Worm (Caenorhabditis elegans): ENCODE results near the gene C05E11.7.

The C05E11.7 gene

DNA sequence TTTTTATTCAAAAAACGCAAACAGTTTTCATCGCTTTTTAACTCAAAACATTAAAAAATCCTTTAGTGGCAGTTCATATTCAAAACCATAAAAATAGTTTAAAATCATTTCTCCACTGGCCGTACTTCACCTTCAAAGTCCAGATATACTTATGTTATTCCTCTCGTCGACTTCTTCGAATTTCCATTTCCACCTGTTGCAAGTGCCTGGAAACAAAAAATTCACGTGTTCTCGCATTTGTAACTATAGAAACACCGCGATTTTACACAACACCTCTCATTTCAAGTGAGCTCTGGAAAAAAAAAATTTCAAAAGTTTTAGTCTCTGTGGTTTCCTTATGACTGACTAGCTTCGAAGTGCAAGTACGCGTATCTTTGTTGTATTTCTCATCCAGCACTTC lies 39.6 kb upstream of the C05E11.7 start:
- TF ChIP-seq nhr-28 (tag; optimal IDR thresholded peaks at IDR 0.05) = no peak
- TF ChIP-seq nhr-2 (tag; optimal IDR thresholded peaks at IDR 0.05) = no peak
- no peak for TF ChIP-seq elt-3 (tag; optimal IDR thresholded peaks at IDR 0.05)
- no peak for TF ChIP-seq lsy-2 (tag; optimal IDR thresholded peaks at IDR 0.05)
- no peak for TF ChIP-seq mep-1 (tag; optimal IDR thresholded peaks at IDR 0.05)
- no peak for TF ChIP-seq mab-5 (tag; optimal IDR thresholded peaks at IDR 0.05)
- TF ChIP-seq sem-2 (GFP tag; optimal IDR thresholded peaks at IDR 0.05) = no peak
- TF ChIP-seq ham-2 (GFP tag; optimal IDR thresholded peaks at IDR 0.05) = no peak
- TF ChIP-seq ces-1 (GFP tag; optimal IDR thresholded peaks at IDR 0.05) = no peak
- no peak for TF ChIP-seq cnd-1 (tag; optimal IDR thresholded peaks at IDR 0.05)
- TF ChIP-seq unc-39 (tag; optimal IDR thresholded peaks at IDR 0.05) = no peak
- TF ChIP-seq lin-13 (tag; optimal IDR thresholded peaks at IDR 0.05) = no peak
- TF ChIP-seq mls-2 (tag; optimal IDR thresholded peaks at IDR 0.05) = no peak
- no peak for TF ChIP-seq nhr-12 (tag; optimal IDR thresholded peaks at IDR 0.05)
- no peak for TF ChIP-seq nhr-237 (tag; optimal IDR thresholded peaks at IDR 0.05)
- no peak for TF ChIP-seq zip-8 (tag; optimal IDR thresholded peaks at IDR 0.05)

DNA sequence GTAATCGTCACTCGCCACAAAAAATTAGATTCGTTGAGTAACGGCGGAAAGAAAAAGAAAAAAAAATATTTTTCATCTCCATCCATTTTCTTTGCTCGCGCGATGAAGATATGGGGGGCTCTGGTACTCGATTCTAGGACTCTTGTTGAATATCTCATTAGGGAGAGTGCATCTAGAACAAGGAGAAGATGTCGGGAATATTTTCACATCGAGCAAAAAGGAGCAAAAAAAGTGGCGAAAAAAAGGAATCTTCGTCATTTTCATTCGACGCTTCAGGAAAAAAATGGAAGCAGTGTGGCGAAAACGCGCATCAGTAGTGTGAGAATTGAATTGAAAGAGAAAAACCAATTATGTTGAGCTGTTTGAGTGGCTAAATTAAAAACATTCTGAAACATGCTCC lies 38.2 kb upstream of the C05E11.7 start:
- peak; percentile 70 for TF ChIP-seq ces-1 (GFP tag; optimal IDR thresholded peaks at IDR 0.05)
- TF ChIP-seq snpc-4 (tag; optimal IDR thresholded peaks at IDR 0.05) = no peak

DNA sequence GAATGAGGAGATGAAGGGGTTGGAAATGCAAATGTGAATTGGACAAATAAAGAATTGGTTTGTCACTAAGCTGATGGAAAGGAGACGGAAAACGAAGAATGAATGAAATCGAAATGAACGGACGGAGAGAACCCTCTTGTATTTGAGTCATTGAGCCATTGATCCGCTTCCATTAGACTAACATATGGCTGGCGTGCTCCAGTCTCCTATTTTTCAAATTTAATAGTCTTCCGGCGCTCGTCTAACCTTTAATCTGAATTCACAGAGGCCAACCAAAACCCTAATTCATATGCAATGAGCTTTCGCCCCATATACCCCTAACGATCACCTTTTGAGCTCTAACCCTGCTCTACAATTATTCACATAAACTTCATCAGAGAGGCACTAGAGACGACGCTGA lies 36.5 kb upstream of the C05E11.7 start, which contains the start of gene C46C11.3:
Gene C46C11.3 (plus strand): TSS at position 301 of the 400 bp plus-strand sequence.
- no peak for TF ChIP-seq mep-1 (tag; optimal IDR thresholded peaks at IDR 0.05)
- no peak for TF ChIP-seq mls-2 (tag; optimal IDR thresholded peaks at IDR 0.05)
- no peak for TF ChIP-seq lin-32 (GFP tag; optimal IDR thresholded peaks at IDR 0.05)
- TF ChIP-seq zip-8 (tag; optimal IDR thresholded peaks at IDR 0.05) = no peak
- no peak for TF ChIP-seq cnd-1 (tag; optimal IDR thresholded peaks at IDR 0.05)
- TF ChIP-seq nhr-12 (tag; optimal IDR thresholded peaks at IDR 0.05) = no peak
- TF ChIP-seq tbx-8 (GFP tag; optimal IDR thresholded peaks at IDR 0.05) = no peak
- TF ChIP-seq flh-1 (GFP tag; optimal IDR thresholded peaks at IDR 0.05) = no peak
- no peak for TF ChIP-seq ztf-11 (tag; optimal IDR thresholded peaks at IDR 0.05)
- no peak for TF ChIP-seq ceh-83 (GFP tag; optimal IDR thresholded peaks at IDR 0.05)
- no peak for TF ChIP-seq blmp-1 (tag; optimal IDR thresholded peaks at IDR 0.05)
- TF ChIP-seq pha-4 (tag; optimal IDR thresholded peaks at IDR 0.05) = no peak

DNA sequence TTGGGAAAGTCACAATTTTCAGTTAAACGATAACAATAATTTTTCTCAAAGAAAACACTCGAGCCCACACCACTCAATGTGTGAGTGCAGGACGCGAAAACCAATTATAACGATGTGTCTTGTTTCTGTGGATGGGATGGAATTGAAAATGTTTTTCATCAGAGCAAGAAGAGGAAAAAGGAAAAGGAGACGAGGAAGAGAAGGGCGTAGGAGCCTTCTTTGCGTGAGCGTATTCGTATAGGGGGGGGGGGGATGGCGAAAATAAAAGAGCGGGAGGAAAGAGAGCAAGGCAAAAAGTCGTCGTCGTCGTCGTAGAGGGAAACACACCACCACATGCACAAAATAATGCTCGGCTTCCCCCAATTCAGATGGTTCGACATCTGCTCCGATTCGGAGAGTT lies 34.5 kb upstream of the C05E11.7 start:
- TF ChIP-seq mls-2 (tag; optimal IDR thresholded peaks at IDR 0.05) = peak; percentile 53
- TF ChIP-seq unc-120 (tag; optimal IDR thresholded peaks at IDR 0.05; ENCODE audit: poor library complexity, severe bottlenecking) = no peak
- TF ChIP-seq nhr-28 (tag; optimal IDR thresholded peaks at IDR 0.05) = no peak
- peak; percentile 33 for TF ChIP-seq sptf-1 (tag; optimal IDR thresholded peaks at IDR 0.05)
- TF ChIP-seq M03D4.4 (tag; optimal IDR thresholded peaks at IDR 0.05) = no peak
- TF ChIP-seq drap-1 (GFP tag; optimal IDR thresholded peaks at IDR 0.05) = no peak
- peak; percentile 23 for TF ChIP-seq cnd-1 (tag; optimal IDR thresholded peaks at IDR 0.05)
- TF ChIP-seq ceh-43 (GFP tag; optimal IDR thresholded peaks at IDR 0.05) = no peak
- no peak for TF ChIP-seq snpc-4 (tag; optimal IDR thresholded peaks at IDR 0.05)
- TF ChIP-seq ces-1 (GFP tag; optimal IDR thresholded peaks at IDR 0.05) = peak; percentile 84
- no peak for TF ChIP-seq unc-62 (GFP tag; optimal IDR thresholded peaks at IDR 0.05)

DNA sequence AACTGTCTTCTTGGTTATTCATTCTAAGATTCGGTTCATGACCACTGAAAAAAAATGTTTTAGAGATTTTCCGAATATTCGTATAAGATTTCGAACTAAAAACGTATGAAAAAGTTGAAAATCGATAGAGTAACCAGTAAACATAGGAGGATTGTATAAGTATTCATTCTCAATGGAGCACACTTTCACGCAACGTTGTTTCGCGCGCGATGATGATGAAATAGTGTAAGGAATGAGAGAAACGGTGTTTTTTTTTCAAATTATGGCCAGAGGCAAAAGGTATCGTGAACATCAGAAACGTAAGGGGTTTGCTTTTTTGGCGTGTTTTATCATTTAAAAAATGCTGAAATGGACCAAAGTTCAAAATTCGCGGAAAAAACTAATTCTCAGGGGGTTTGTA lies 34.1 kb upstream of the C05E11.7 start, which contains the start of gene pqn-65:
Gene pqn-65 (minus strand): TSS at position 54 of the 400 bp plus-strand sequence.
- TF ChIP-seq mls-2 (tag; optimal IDR thresholded peaks at IDR 0.05) (no peak), ceh-39 (tag; optimal IDR thresholded peaks at IDR 0.05) (peak; percentile 3)

DNA sequence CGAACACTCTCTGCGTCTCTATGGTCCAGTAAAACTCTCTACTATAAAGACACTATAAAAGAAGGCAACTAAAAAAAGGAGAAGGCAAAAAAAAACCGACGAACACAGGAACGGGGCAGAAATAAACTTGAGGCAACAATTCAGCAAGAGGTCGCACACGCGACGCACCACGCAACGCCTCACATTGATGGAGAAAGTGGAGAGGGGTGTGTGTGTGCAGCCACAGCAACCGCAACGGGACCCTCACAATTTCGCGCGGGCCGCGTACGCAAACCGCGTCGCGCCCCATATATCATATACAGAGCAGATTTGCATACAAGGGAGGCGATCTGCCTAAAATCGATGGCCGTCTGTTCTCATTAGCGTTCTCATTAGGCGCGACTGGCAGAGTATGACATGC lies 31.4 kb upstream of the C05E11.7 start:
- TF ChIP-seq elt-3 (tag; optimal IDR thresholded peaks at IDR 0.05) (no peak), ces-1 (GFP tag; optimal IDR thresholded peaks at IDR 0.05) (peak; percentile 49), nhr-28 (tag; optimal IDR thresholded peaks at IDR 0.05) (no peak), hlh-1 (tag; optimal IDR thresholded peaks at IDR 0.05) (no peak), lin-32 (GFP tag; optimal IDR thresholded peaks at IDR 0.05) (peak; percentile 51), sptf-1 (tag; optimal IDR thresholded peaks at IDR 0.05) (peak; percentile 82), nhr-12 (tag; optimal IDR thresholded peaks at IDR 0.05) (no peak), ceh-43 (GFP tag; optimal IDR thresholded peaks at IDR 0.05) (no peak), elt-1 (tag; optimal IDR thresholded peaks at IDR 0.05; ENCODE audit: borderline replicate concordance, insufficient read depth) (no peak), nhr-2 (tag; optimal IDR thresholded peaks at IDR 0.05) (peak; percentile 50), blmp-1 (tag; optimal IDR thresholded peaks at IDR 0.05) (no peak), mab-5 (tag; optimal IDR thresholded peaks at IDR 0.05) (no peak), unc-62 (GFP tag; optimal IDR thresholded peaks at IDR 0.05) (no peak), nhr-76 (tag; optimal IDR thresholded peaks at IDR 0.05) (no peak), mls-2 (tag; optimal IDR thresholded peaks at IDR 0.05) (peak; percentile 75), ztf-11 (tag; optimal IDR thresholded peaks at IDR 0.05) (no peak), lin-13 (tag; optimal IDR thresholded peaks at IDR 0.05) (peak; percentile 62), unc-39 (tag; optimal IDR thresholded peaks at IDR 0.05) (no peak), drap-1 (GFP tag; optimal IDR thresholded peaks at IDR 0.05) (peak; percentile 68), pha-4 (tag; optimal IDR thresholded peaks at IDR 0.05) (no peak), cnd-1 (tag; optimal IDR thresholded peaks at IDR 0.05) (peak; percentile 84), snpc-4 (tag; optimal IDR thresholded peaks at IDR 0.05) (no peak), lsy-2 (tag; optimal IDR thresholded peaks at IDR 0.05) (peak; percentile 36), ham-2 (GFP tag; optimal IDR thresholded peaks at IDR 0.05) (peak; percentile 44), tbx-8 (GFP tag; optimal IDR thresholded peaks at IDR 0.05) (peak; percentile 25), zip-8 (tag; optimal IDR thresholded peaks at IDR 0.05) (no peak), ceh-83 (GFP tag; optimal IDR thresholded peaks at IDR 0.05) (no peak), bed-3 (GFP tag; optimal IDR thresholded peaks at IDR 0.05) (no peak), mep-1 (tag; optimal IDR thresholded peaks at IDR 0.05) (peak; percentile 73), M03D4.4 (tag; optimal IDR thresholded peaks at IDR 0.05) (peak; percentile 41), sem-2 (GFP tag; optimal IDR thresholded peaks at IDR 0.05) (no peak), unc-120 (tag; optimal IDR thresholded peaks at IDR 0.05; ENCODE audit: poor library complexity, severe bottlenecking) (peak; percentile 37), flh-1 (GFP tag; optimal IDR thresholded peaks at IDR 0.05) (no peak)
